Worm (Caenorhabditis elegans): ENCODE results near the gene T10F2.2.

The T10F2.2 gene

DNA sequence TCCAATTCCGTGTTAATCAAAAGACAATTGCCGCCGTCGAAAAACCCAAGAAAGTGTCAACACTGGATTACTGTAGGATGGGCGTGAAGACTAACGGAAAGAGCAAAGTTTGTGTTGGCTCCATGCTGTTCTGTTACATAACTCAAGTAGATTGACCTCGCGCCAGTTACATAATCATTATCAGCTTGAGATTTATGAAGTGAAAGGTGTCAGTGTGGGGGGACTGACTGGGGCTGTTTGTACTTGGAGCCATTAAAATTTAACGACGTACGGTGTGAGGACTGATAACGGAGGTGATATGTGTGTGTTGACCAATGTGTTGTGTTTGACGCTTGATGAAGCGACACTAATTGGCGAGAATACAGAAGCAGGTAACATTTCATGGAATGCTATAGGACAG, 18.4 kb downstream of the T10F2.2 start:
- no peak for TF ChIP-seq ets-7 (tag; optimal IDR thresholded peaks at IDR 0.05)
- TF ChIP-seq ceh-13 (GFP tag; optimal IDR thresholded peaks at IDR 0.05), result no peak
- no peak for TF ChIP-seq tbx-11 (GFP tag; IDR thresholded peaks at IDR 0.05)
- no peak for TF ChIP-seq scrt-1 (GFP tag; IDR thresholded peaks at IDR 0.05)
- no peak for TF ChIP-seq pes-1 (GFP tag; IDR thresholded peaks at IDR 0.05)
- TF ChIP-seq tbx-37 (GFP tag; conservative IDR thresholded peaks at IDR 0.05), result no peak

ce11 chrIII:5145874-5146273, 19.2 kb downstream of the T10F2.2 start:
- no peak for TF ChIP-seq flt-1 (GFP tag; IDR thresholded peaks at IDR 0.05)
- TF ChIP-seq tbx-37 (GFP tag; conservative IDR thresholded peaks at IDR 0.05), result no peak
- no peak for TF ChIP-seq hmbx-1 (tag; optimal IDR thresholded peaks at IDR 0.05)
- TF ChIP-seq ets-7 (tag; optimal IDR thresholded peaks at IDR 0.05), result no peak
- no peak for TF ChIP-seq aly-1 (tag; optimal IDR thresholded peaks at IDR 0.05)
- TF ChIP-seq ceh-13 (GFP tag; optimal IDR thresholded peaks at IDR 0.05), result no peak
- no peak for TF ChIP-seq ama-1 (optimal IDR thresholded peaks at IDR 0.05)
- no peak for TF ChIP-seq F13C5.2 (tag; optimal IDR thresholded peaks at IDR 0.05)

DNA sequence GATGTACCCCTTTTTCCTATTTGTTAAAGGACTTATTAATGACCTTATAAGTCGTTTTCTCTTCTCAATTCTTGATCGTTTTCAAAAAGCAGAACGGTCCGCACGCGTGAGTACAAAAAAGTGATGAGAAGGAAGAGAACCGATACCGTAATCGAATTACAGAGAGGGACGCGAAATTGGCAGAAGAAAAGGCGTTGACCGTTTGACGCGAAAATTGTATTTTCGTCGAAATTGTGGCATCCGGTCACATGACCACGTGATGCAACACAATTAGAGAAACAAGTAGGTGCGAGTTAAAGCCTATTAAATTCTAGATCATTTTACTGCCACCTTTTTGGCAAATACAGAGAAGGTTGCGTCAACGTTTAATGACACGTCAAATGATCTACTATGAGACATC, 20.9 kb downstream of the T10F2.2 start:
- TF ChIP-seq hmg-4 (GFP tag; optimal IDR thresholded peaks at IDR 0.05), result no peak
- no peak for TF ChIP-seq sea-1 (GFP tag; conservative IDR thresholded peaks at IDR 0.05)
- TF ChIP-seq F13C5.2 (tag; optimal IDR thresholded peaks at IDR 0.05), result no peak

- TF ChIP-seq pes-1 (GFP tag; IDR thresholded peaks at IDR 0.05), result no peak
- no peak for TF ChIP-seq tbx-11 (GFP tag; IDR thresholded peaks at IDR 0.05)
- no peak for TF ChIP-seq scrt-1 (GFP tag; IDR thresholded peaks at IDR 0.05)
- TF ChIP-seq ets-7 (tag; optimal IDR thresholded peaks at IDR 0.05), result no peak
- TF ChIP-seq B0310.2 (tag; optimal IDR thresholded peaks at IDR 0.05), result no peak
- TF ChIP-seq hmg-4 (GFP tag; optimal IDR thresholded peaks at IDR 0.05), result no peak
- TF ChIP-seq aly-1 (tag; optimal IDR thresholded peaks at IDR 0.05), result no peak
- TF ChIP-seq ceh-36 (tag; optimal IDR thresholded peaks at IDR 0.05), result no peak
- no peak for TF ChIP-seq F13C5.2 (tag; optimal IDR thresholded peaks at IDR 0.05)
- no peak for TF ChIP-seq tra-4 (tag; optimal IDR thresholded peaks at IDR 0.05)
- TF ChIP-seq sea-1 (GFP tag; conservative IDR thresholded peaks at IDR 0.05), result no peak
- TF ChIP-seq ama-1 (optimal IDR thresholded peaks at IDR 0.05), result no peak
- no peak for TF ChIP-seq hmbx-1 (tag; optimal IDR thresholded peaks at IDR 0.05)
These were observed 21.6 kb downstream of the T10F2.2 start for ce11 chrIII:5143520-5143919.

DNA sequence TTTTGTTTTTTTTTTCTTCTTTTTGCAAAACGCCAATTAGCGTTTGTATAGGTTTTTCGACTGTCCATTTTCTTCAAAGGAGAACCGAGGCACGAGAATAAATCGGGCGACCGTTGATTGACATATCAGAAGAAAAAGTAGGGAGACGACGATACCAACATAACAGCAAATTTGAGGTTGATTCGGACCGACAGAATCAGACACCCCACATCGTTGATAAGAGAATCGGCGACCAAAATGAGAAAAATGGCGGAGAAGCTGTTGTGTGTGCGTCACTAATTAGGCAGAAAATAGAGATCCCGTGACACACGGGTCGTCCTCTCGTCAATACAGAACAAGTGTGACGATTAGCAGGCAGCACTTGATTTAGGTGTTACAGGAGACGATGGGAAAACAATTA, 23.2 kb downstream of the T10F2.2 start:
- TF ChIP-seq pes-1 (GFP tag; IDR thresholded peaks at IDR 0.05) (no peak), ceh-36 (tag; optimal IDR thresholded peaks at IDR 0.05) (no peak), tbx-11 (GFP tag; IDR thresholded peaks at IDR 0.05) (no peak), ets-7 (tag; optimal IDR thresholded peaks at IDR 0.05) (no peak), F13C5.2 (tag; optimal IDR thresholded peaks at IDR 0.05) (no peak), tra-4 (tag; optimal IDR thresholded peaks at IDR 0.05) (no peak), hmbx-1 (tag; optimal IDR thresholded peaks at IDR 0.05) (no peak), ceh-13 (GFP tag; optimal IDR thresholded peaks at IDR 0.05) (no peak), hnd-1 (tag; optimal IDR thresholded peaks at IDR 0.05) (no peak), ama-1 (optimal IDR thresholded peaks at IDR 0.05) (no peak), B0310.2 (tag; optimal IDR thresholded peaks at IDR 0.05) (no peak), sea-1 (GFP tag; conservative IDR thresholded peaks at IDR 0.05) (no peak), scrt-1 (GFP tag; IDR thresholded peaks at IDR 0.05) (no peak)

ce11 chrIII:5140559-5140958, 24.6 kb downstream of the T10F2.2 start:
- TF ChIP-seq aly-1 (tag; optimal IDR thresholded peaks at IDR 0.05) (no peak), ceh-13 (GFP tag; optimal IDR thresholded peaks at IDR 0.05) (no peak), scrt-1 (GFP tag; IDR thresholded peaks at IDR 0.05) (no peak), ama-1 (optimal IDR thresholded peaks at IDR 0.05) (no peak), tbx-11 (GFP tag; IDR thresholded peaks at IDR 0.05) (no peak), hmbx-1 (tag; optimal IDR thresholded peaks at IDR 0.05) (no peak), tra-4 (tag; optimal IDR thresholded peaks at IDR 0.05) (no peak), tbx-37 (GFP tag; conservative IDR thresholded peaks at IDR 0.05) (no peak), B0310.2 (tag; optimal IDR thresholded peaks at IDR 0.05) (no peak), flt-1 (GFP tag; IDR thresholded peaks at IDR 0.05) (no peak), hnd-1 (tag; optimal IDR thresholded peaks at IDR 0.05) (no peak), sea-1 (GFP tag; conservative IDR thresholded peaks at IDR 0.05) (no peak), ets-7 (tag; optimal IDR thresholded peaks at IDR 0.05) (no peak), pes-1 (GFP tag; IDR thresholded peaks at IDR 0.05) (no peak), hmg-4 (GFP tag; optimal IDR thresholded peaks at IDR 0.05) (no peak)

ce11 chrIII:5139768-5140167, 25.3 kb downstream of the T10F2.2 start:
- TF ChIP-seq tbx-37 (GFP tag; conservative IDR thresholded peaks at IDR 0.05) (no peak), ceh-36 (tag; optimal IDR thresholded peaks at IDR 0.05) (no peak), B0310.2 (tag; optimal IDR thresholded peaks at IDR 0.05) (no peak), hmbx-1 (tag; optimal IDR thresholded peaks at IDR 0.05) (no peak), ceh-13 (GFP tag; optimal IDR thresholded peaks at IDR 0.05) (no peak), pes-1 (GFP tag; IDR thresholded peaks at IDR 0.05) (no peak), tbx-11 (GFP tag; IDR thresholded peaks at IDR 0.05) (no peak), aly-1 (tag; optimal IDR thresholded peaks at IDR 0.05) (no peak), hnd-1 (tag; optimal IDR thresholded peaks at IDR 0.05) (no peak), scrt-1 (GFP tag; IDR thresholded peaks at IDR 0.05) (no peak), sea-1 (GFP tag; conservative IDR thresholded peaks at IDR 0.05) (no peak), flt-1 (GFP tag; IDR thresholded peaks at IDR 0.05) (no peak)

- TF ChIP-seq hmbx-1 (tag; optimal IDR thresholded peaks at IDR 0.05) (no peak), tbx-11 (GFP tag; IDR thresholded peaks at IDR 0.05) (no peak), F13C5.2 (tag; optimal IDR thresholded peaks at IDR 0.05) (no peak), B0310.2 (tag; optimal IDR thresholded peaks at IDR 0.05) (no peak), sea-1 (GFP tag; conservative IDR thresholded peaks at IDR 0.05) (no peak), pes-1 (GFP tag; IDR thresholded peaks at IDR 0.05) (no peak), flt-1 (GFP tag; IDR thresholded peaks at IDR 0.05) (no peak), aly-1 (tag; optimal IDR thresholded peaks at IDR 0.05) (no peak), ets-7 (tag; optimal IDR thresholded peaks at IDR 0.05) (no peak), ceh-13 (GFP tag; optimal IDR thresholded peaks at IDR 0.05) (no peak), tbx-37 (GFP tag; conservative IDR thresholded peaks at IDR 0.05) (no peak), hmg-4 (GFP tag; optimal IDR thresholded peaks at IDR 0.05) (no peak), tra-4 (tag; optimal IDR thresholded peaks at IDR 0.05) (no peak), scrt-1 (GFP tag; IDR thresholded peaks at IDR 0.05) (no peak), ceh-36 (tag; optimal IDR thresholded peaks at IDR 0.05) (no peak)
These were observed 26.1 kb downstream of the T10F2.2 start for ce11 chrIII:5138940-5139533.

All from whole organism, early embryonic.